Worm (Caenorhabditis elegans) whole organism, late embryonic: ENCODE measurements around the gene dmsr-14.

Experiments
- F13H6.1 ChIP-seq: sonication (generic microtip); optimal IDR thresholded peaks from 2 replicates; lab custom pipeline; 2016; ENCODE audit warnings: missing genetic modification characterization, missing compliant biosample characterization
- Y22D7AL.16 ChIP-seq: sonication (generic microtip); optimal IDR thresholded peaks from 2 replicates; lab custom pipeline; 2016; ENCODE audit warnings: missing genetic modification characterization, missing compliant biosample characterization
- ama-1 ChIP-seq: fragments of 150-350 bp; optimal IDR thresholded peaks from 2 replicates; lab custom pipeline; 2014
- ceh-2 ChIP-seq: sonication (generic microtip); optimal IDR thresholded peaks from 2 replicates; lab custom pipeline; 2016; ENCODE audit warnings: missing genotype, missing genetic modification characterization, missing compliant biosample characterization
- ceh-48 ChIP-seq: sonication (generic microtip); optimal IDR thresholded peaks from 2 replicates; lab custom pipeline; 2016; ENCODE audit warnings: missing genetic modification characterization, inconsistent platforms, missing compliant biosample characterization
- fkh-6 ChIP-seq: sonication (generic microtip); optimal IDR thresholded peaks from 2 replicates; lab custom pipeline; 2016; ENCODE audit warnings: missing genetic modification characterization, missing compliant biosample characterization
- pha-4 ChIP-seq: fragments of 150-350 bp; optimal IDR thresholded peaks from 2 replicates; lab custom pipeline; 2018; ENCODE audit warnings: missing biosample characterization, missing genetic modification reagents, missing genetic modification characterization

DNA sequence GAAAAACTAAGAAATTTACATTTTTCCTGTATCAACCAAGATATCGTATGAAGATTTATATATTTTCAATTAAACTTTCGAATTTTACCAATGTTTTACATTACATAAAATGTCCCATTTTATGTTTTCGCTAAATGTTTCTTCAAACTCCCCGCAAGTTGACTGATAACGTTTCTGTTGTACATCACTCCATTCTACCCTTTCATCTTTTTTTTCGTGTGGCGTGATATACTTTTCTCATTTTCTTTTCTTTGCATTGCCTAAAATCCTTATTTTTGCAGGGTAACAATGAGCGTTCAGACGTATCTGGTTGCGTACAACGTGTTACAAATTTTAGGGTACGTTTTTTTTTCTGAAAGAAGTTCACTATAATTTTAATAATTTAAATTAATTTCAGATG is 21.9 kb upstream of the dmsr-14 start, which contains the start of gene hpo-8:
- no peak for TF ChIP-seq pha-4 (tag; lab: Kevin White, UChicago)
- no peak for TF ChIP-seq fkh-6
- no peak for TF ChIP-seq F13H6.1 (tag; lab: Kevin White, UChicago)
- no peak for TF ChIP-seq Y22D7AL.16 (tag; lab: Kevin White, UChicago)
- no peak for TF ChIP-seq ceh-2
- TF ChIP-seq ceh-48 (tag; lab: Kevin White, UChicago) = no peak
- TF ChIP-seq ama-1 (lab: Kevin White, UChicago) = no peak
